Worm (Caenorhabditis elegans): ENCODE results near the gene F48E8.2.

Gene F48E8.2

DNA sequence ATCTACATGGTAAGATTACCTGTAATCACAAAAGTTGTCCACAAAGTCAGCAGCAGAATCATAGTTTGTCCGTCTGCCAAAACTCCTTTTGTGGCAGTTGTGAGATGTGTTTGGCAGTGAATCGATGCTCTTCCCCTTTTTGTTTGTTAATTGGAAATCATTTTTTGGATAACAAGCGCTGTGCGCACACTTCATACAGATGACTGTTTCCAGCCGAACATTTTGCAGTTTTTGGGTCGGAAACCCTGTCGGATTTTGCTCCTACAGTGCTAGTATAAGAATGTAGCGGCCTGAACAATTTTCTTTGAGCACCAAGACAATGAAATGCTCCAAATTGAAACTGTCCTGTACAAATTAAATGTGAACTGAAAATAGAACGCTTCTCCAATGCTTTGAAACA, 44.5 kb downstream of the F48E8.2 start, which contains the start of gene D1044.7:
D1044.7 (minus strand) TSS at position 101 of the 400 bp plus-strand sequence.
- TF ChIP-seq ceh-22 (tag; optimal IDR thresholded peaks at IDR 0.05), result no peak

DNA sequence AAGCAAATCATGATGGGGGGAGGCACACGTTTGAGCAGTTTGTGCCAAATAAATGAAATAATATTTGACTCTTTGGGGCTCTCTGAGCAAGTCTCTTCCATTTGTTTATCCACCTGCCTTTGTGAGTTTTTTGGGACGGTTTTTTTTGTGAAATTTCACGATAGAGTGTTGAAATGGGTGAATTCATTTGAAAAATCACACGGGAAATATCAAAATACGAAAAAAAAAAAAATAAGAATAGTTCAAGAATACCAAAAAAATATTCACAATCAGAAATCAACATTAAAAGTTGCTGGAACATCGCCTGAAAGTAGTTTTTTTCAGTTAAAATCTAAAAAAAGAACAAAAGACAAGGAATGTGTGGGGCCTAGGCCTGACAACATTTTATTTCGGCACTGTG, 48.3 kb downstream of the F48E8.2 start, which contains the start of gene pqn-25:
pqn-25 (minus strand) TSS at position 101 of the 400 bp plus-strand sequence.
- TF ChIP-seq ceh-9 (tag; optimal IDR thresholded peaks at IDR 0.05) (no peak), zip-5 (tag; optimal IDR thresholded peaks at IDR 0.05) (no peak), dve-1 (tag; optimal IDR thresholded peaks at IDR 0.05) (no peak), hlh-6 (tag; optimal IDR thresholded peaks at IDR 0.05) (no peak), ceh-6 (GFP tag; optimal IDR thresholded peaks at IDR 0.05) (no peak), lim-6 (tag; optimal IDR thresholded peaks at IDR 0.05) (no peak), ceh-45 (GFP tag; IDR thresholded peaks at IDR 0.05) (no peak), Y22D7AL.16 (tag; optimal IDR thresholded peaks at IDR 0.05) (no peak), nhr-11 (tag; optimal IDR thresholded peaks at IDR 0.05) (no peak), odd-2 (tag; optimal IDR thresholded peaks at IDR 0.05) (no peak), fkh-10 (GFP tag; optimal IDR thresholded peaks at IDR 0.05) (no peak), pqm-1 (tag; optimal IDR thresholded peaks at IDR 0.05) (no peak), hlh-30 (tag; optimal IDR thresholded peaks at IDR 0.05; ENCODE audit: insufficient read depth) (no peak), ceh-19 (GFP tag; optimal IDR thresholded peaks at IDR 0.05) (no peak)

DNA sequence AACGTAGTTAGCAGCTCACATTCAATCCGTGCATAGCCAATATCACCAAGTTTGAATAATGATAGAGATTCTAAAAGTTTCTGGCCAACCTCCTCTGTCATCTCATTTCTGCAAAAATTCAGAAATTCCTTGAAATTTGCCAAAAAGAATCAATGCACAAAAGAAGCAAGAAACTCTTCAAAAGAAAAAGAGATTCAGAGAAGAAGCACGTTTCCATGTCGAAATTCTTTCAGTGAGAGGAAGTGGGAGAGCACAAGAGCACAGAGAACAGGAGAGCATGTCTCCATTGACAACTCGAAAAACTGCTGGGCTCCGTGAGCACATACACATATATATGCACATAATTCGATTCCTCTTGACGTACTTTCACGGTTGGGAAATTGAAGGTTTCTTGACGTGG, 53.2 kb downstream of the F48E8.2 start, which contains the start of gene nekl-4:
nekl-4 (minus strand) TSS at position 101 of the 400 bp plus-strand sequence.
- TF ChIP-seq hlh-13 (GFP tag; optimal IDR thresholded peaks at IDR 0.05) (no peak), odd-2 (tag; optimal IDR thresholded peaks at IDR 0.05) (no peak), C38D4.7 (GFP tag; optimal IDR thresholded peaks at IDR 0.05) (no peak), K09A11.1 (tag; optimal IDR thresholded peaks at IDR 0.05; ENCODE audit: insufficient read depth) (no peak), lim-6 (tag; optimal IDR thresholded peaks at IDR 0.05) (no peak), ceh-18 (tag; optimal IDR thresholded peaks at IDR 0.05) (no peak), eyg-1 (tag; optimal IDR thresholded peaks at IDR 0.05) (no peak), tbx-7 (tag; optimal IDR thresholded peaks at IDR 0.05) (no peak), unc-42 (tag; optimal IDR thresholded peaks at IDR 0.05) (no peak), sdc-2 (tag; optimal IDR thresholded peaks at IDR 0.05) (no peak)
